Fruit fly (Drosophila melanogaster) whole organism, prepupa: ENCODE measurements around the gene Iris.

Experiments used
- Blimp-1 ChIP-seq: fragments of 200-800 bp; sonication (Bioruptor generic); optimal IDR thresholded peaks from 3 replicates; lab custom pipeline; 2017; ENCODE audit warnings: missing biosample characterization, missing genetic modification characterization, mild to moderate bottlenecking, moderate library complexity, missing genetic modification reagents
- CG6854 ChIP-seq: fragments of 200-800 bp; sonication (Bioruptor generic); optimal IDR thresholded peaks from 2 replicates; lab custom pipeline; 2017; ENCODE audit warnings: missing biosample characterization, mild to moderate bottlenecking, missing genetic modification characterization
- CG8319 ChIP-seq: fragments of 200-800 bp; sonication (Bioruptor generic); optimal IDR thresholded peaks from 3 replicates; lab custom pipeline; 2016; ENCODE audit warnings: missing biosample characterization, missing genetic modification characterization
- dsx ChIP-seq: fragments of 200-800 bp; optimal IDR thresholded peaks from 3 replicates; lab custom pipeline; 2019; ENCODE audit warnings: missing biosample characterization, mild to moderate bottlenecking, missing genetic modification characterization, moderate library complexity; ENCODE audit not compliant: poor library complexity, severe bottlenecking

DNA sequence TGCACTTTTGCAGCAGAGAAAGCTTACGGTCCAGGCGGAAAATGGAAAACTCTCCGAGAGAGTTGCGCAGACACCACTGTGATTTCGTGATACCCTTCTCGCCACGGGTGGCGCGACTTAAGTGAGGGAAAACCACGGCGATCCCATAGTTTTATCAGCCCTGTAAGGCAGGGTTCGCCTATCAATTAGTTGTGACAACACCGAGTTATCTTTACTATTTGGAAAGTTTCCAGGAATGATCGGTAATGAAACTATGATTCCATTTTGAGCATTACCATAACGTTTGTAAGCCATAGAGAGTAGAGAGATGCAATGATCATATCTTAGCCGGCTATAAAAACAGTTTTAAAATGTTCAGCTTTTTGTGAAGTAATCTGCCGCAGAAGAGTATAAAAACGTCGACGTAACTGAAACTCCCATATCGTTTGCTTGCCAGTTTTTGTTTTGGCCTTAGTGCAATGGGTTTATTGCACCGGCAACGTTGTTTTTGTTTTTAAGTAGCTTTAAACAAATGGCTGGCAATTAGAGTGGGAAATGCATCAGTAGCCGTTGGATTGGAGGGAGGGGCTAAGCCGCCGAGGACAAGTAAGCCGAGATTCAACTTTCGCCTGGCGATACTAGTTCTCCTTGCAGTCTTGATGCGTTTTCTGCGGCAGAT is 22.8 kb upstream of the Iris start:
- no peak for TF ChIP-seq CG8319 (GFP tag; lab: Kevin White, UChicago)
- TF ChIP-seq Blimp-1 (GFP tag; lab: Kevin White, UChicago) = no peak
- TF ChIP-seq dsx (GFP tag; lab: Kevin White, UChicago) = no peak
- TF ChIP-seq CG6854 (GFP tag; lab: Kevin White, UChicago) = no peak
